Worm (Caenorhabditis elegans): ENCODE data around the gene orc-5.
"Not testable (repeated sequence)": the region's sequence is repeated elsewhere in the genome, so short reads cannot be mapped to it uniquely, and the experiment has no call there.

orc-5 gene

DNA sequence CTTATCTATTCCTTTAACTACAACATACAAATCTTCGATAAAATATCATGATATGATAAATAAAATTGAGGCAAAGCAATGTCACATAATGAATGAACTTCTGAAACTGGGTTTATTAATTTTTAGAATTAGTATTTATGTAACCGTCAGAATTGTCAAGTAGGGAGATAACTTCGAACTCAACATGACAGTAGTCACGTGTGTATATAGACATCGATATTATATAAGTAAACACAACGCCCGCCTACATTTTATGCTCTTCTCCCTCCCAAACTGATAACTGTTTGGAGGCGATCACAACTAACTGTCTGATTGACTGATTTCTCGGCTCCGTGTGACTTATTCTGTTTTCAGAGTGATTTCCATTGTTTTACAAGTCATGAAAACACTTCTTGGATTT lies 27.0 kb upstream of the orc-5 start, which contains the start of gene ugt-54:
ugt-54 (plus strand) TSS at position 355 of the 400 bp plus-strand sequence.
- TF ChIP-seq ceh-91 (GFP tag; IDR thresholded peaks at IDR 0.05) (no peak), snpc-1.1 (tag; optimal IDR thresholded peaks at IDR 0.05; ENCODE audit: insufficient read depth) (no peak), D2030.7 (GFP tag; IDR thresholded peaks at IDR 0.05) (no peak), tbp1 (GFP tag; optimal IDR thresholded peaks at IDR 0.05) (peak; percentile 10), nhr-90 (tag; optimal IDR thresholded peaks at IDR 0.05) (no peak), ztf-22 (GFP tag; optimal IDR thresholded peaks at IDR 0.05) (no peak), tlf-1 (GFP tag; optimal IDR thresholded peaks at IDR 0.05) (peak; percentile 12), bed-1 (GFP tag; IDR thresholded peaks at IDR 0.05) (no peak), nhr-80 (tag; optimal IDR thresholded peaks at IDR 0.05) (peak; percentile 81), C17E4.6 (GFP tag; IDR thresholded peaks at IDR 0.05) (no peak)

ce11 chrIV:10757616-10758193 lies 23.3 kb upstream of the orc-5 start, which contains the start of the genes T25B9.4 and T25B9.6:
Gene T25B9.4 (minus strand): TSS chrIV:10757716.
Gene T25B9.6 (plus strand): TSS chrIV:10758143.
- TF ChIP-seq mes-4 (tag; optimal IDR thresholded peaks at IDR 0.05) (no peak), T26A5.8 (tag; optimal IDR thresholded peaks at IDR 0.05) (no peak), hmg-1.2 (GFP tag; IDR thresholded peaks at IDR 0.05) (no peak), F37B4.10 (GFP tag; IDR thresholded peaks at IDR 0.05) (no peak), egl-44 (GFP tag; IDR thresholded peaks at IDR 0.05) (no peak), snpc-4 (GFP tag; optimal IDR thresholded peaks at IDR 0.05) (no peak), snpc-4 (tag; optimal IDR thresholded peaks at IDR 0.05) (no peak)

ce11 chrIV:10754685-10755084 lies 20.3 kb upstream of the orc-5 start, which contains the start of gene T25B9.5:
Gene T25B9.5 (minus strand): TSS chrIV:10754785.
- no peak for TF ChIP-seq sea-2 (GFP tag; IDR thresholded peaks at IDR 0.05)
- TF ChIP-seq snpc-3.4 (tag; optimal IDR thresholded peaks at IDR 0.05), result no peak
- no peak for TF ChIP-seq akir-1 (GFP tag; optimal IDR thresholded peaks at IDR 0.05)
- TF ChIP-seq ztf-18 (tag; optimal IDR thresholded peaks at IDR 0.05), result no peak
- TF ChIP-seq attf-5 (GFP tag; optimal IDR thresholded peaks at IDR 0.05), result no peak
- TF ChIP-seq C17E4.6 (GFP tag; IDR thresholded peaks at IDR 0.05), result no peak
- no peak for TF ChIP-seq dpff-1 (tag; optimal IDR thresholded peaks at IDR 0.05)
- TF ChIP-seq unc-62 (GFP tag; optimal IDR thresholded peaks at IDR 0.05), result no peak
- TF ChIP-seq lin-35 (GFP tag; optimal IDR thresholded peaks at IDR 0.05), result no peak
- no peak for TF ChIP-seq nfya-1 (tag; optimal IDR thresholded peaks at IDR 0.05; ENCODE audit: borderline replicate concordance, insufficient read depth)
- no peak for TF ChIP-seq zfh-2 (GFP tag; conservative IDR thresholded peaks at IDR 0.05)
- no peak for TF ChIP-seq F52B5.7 (tag; optimal IDR thresholded peaks at IDR 0.05)
- no peak for TF ChIP-seq Y53F4B.3 (GFP tag; IDR thresholded peaks at IDR 0.05)

- not testable (repeated sequence) for TF ChIP-seq madf-10 (tag; optimal IDR thresholded peaks at IDR 0.05); sdz-38 (tag; optimal IDR thresholded peaks at IDR 0.05); madf-8 (GFP tag; conservative IDR thresholded peaks at IDR 0.05)
Observed at ce11 chrIV:10751740-10752139, 17.4 kb upstream of the orc-5 start, which contains the start of gene T25B9.2. Gene T25B9.2 (minus strand): TSS chrIV:10751840.

ce11 chrIV:10750041-10750440 lies 15.7 kb upstream of the orc-5 start, which contains the start of gene T25B9.1:
Gene T25B9.1 (minus strand): TSS chrIV:10750141.
- TF ChIP-seq tbp1 (GFP tag; optimal IDR thresholded peaks at IDR 0.05) (no peak), chd-7 (tag; optimal IDR thresholded peaks at IDR 0.05) (no peak), zfh-2 (GFP tag; conservative IDR thresholded peaks at IDR 0.05) (no peak), nhr-179 (tag; optimal IDR thresholded peaks at IDR 0.05) (no peak)

Data from whole organism, young adult.